Worm (Caenorhabditis elegans) whole organism, midembryonic: Measurements from ENCODE around the gene skr-18.
A peak's percentile ranks its signal among the peaks of the same experiment; 100 is the strongest.

ENCODE experiments used
- T22C8.4 ChIP-seq: fragments of 200-800 bp; sonication (Bioruptor generic); IDR thresholded peaks from 2 replicates; pipeline ENCODE4 v1.3.6; 2022; ENCODE audit warnings: missing genetic modification characterization, missing compliant biosample characterization
- cog-1 ChIP-seq: sonication (generic microtip); optimal IDR thresholded peaks from 2 replicates; lab custom pipeline; 2016; ENCODE audit warnings: missing genetic modification characterization, missing compliant biosample characterization
- flt-1 ChIP-seq: fragments of 200-800 bp; sonication (Bioruptor generic); IDR thresholded peaks from 2 replicates; pipeline ENCODE4 v1.3.6; 2022; ENCODE audit warnings: missing genetic modification characterization, missing compliant biosample characterization
- klf-2 ChIP-seq: fragments of 200-800 bp; sonication (Bioruptor generic); conservative IDR thresholded peaks from 2 replicates; pipeline ENCODE4 v1.3.6; 2022; ENCODE audit warnings: missing genetic modification reagents, missing genetic modification characterization, missing compliant biosample characterization
- med-1 ChIP-seq: sonication (generic microtip); optimal IDR thresholded peaks from 2 replicates; lab custom pipeline; 2017; ENCODE audit warnings: missing genetic modification characterization, mild to moderate bottlenecking, missing compliant biosample characterization, antibody characterized with exemption, missing genetic modification reagents; ENCODE audit not compliant: insufficient read depth
- ref-1 ChIP-seq: fragments of 200-800 bp; sonication (Bioruptor generic); conservative IDR thresholded peaks from 2 replicates; pipeline ENCODE4 v1.3.6; 2022; ENCODE audit warnings: missing genetic modification reagents, missing genetic modification characterization, missing compliant biosample characterization
- tab-1 ChIP-seq: fragments of 200-800 bp; sonication (Bioruptor generic); IDR thresholded peaks from 2 replicates; pipeline ENCODE4 v1.3.6; 2022; ENCODE audit warnings: missing genetic modification characterization, missing compliant biosample characterization
- ztf-23 ChIP-seq: fragments of 200-800 bp; sonication (Bioruptor generic); IDR thresholded peaks from 2 replicates; pipeline ENCODE4 v1.3.6; 2022; ENCODE audit warnings: missing genetic modification reagents, missing genetic modification characterization, missing compliant biosample characterization
- ztf-29 ChIP-seq: fragments of 200-800 bp; sonication (Bioruptor generic); IDR thresholded peaks from 2 replicates; pipeline ENCODE4 v1.3.6; 2022; ENCODE audit warnings: missing genetic modification reagents, missing genetic modification characterization, missing compliant biosample characterization

ce11 chrIV:842630-843029 is 47.4 kb upstream of the skr-18 start:
- peak; percentile 25; the same call in 1 of the 2 replicates for TF ChIP-seq ztf-29 (GFP tag; lab: Robert Waterston, UW)
- TF ChIP-seq klf-2 (GFP tag; lab: Robert Waterston, UW): 0 out of 2 replicates have a peak, but pooled peaks have one; percentile 56
- 0 out of 2 replicates have a peak, but pooled peaks have one; percentile 54 for TF ChIP-seq T22C8.4
- TF ChIP-seq flt-1 (GFP tag; lab: Robert Waterston, UW): peak; percentile 83
- peak; percentile 76 for TF ChIP-seq tab-1 (GFP tag; lab: Robert Waterston, UW)
- peak; percentile 69 for TF ChIP-seq ztf-23 (GFP tag; lab: Robert Waterston, UW)
- peak; percentile 35; the same call in 1 of the 2 replicates for TF ChIP-seq ref-1
- TF ChIP-seq med-1 (GFP tag; lab: Kevin White, UChicago): no peak
- no peak for TF ChIP-seq cog-1 (tag; lab: Kevin White, UChicago)
